Fruit fly (Drosophila melanogaster): Measurements from ENCODE around the gene kel.

The kel gene

DNA sequence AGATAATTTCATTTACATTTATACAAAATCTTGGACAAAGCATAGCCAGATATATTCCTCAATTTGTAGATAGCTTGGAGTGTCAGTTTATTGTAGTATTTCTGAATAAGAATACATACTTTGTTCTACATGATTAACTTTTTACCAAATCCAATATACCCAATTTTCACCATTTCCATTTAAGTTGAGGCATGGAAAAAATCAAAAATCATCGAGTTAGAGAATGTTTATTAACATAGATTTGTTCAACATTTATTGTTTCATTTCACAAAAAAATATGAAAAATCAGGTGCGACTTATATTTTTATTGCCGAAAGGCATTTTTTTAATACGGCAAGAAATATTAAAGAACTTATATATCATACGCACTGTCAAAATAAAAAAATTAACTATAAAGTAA is 12.2 kb downstream of the kel start, which contains the start of gene Grl36b:
Gene Grl36b (minus strand): TSS at position 101 of the 400 bp plus-strand sequence.
- no peak for TF ChIP-seq Myc (optimal IDR thresholded peaks at IDR 0.05)
- no peak for TF ChIP-seq psq (optimal IDR thresholded peaks at IDR 0.05)
- TF ChIP-seq insv (optimal IDR thresholded peaks at IDR 0.05): no peak
- no peak for TF ChIP-seq Sin3A (optimal IDR thresholded peaks at IDR 0.05)
- TF ChIP-seq h (optimal IDR thresholded peaks at IDR 0.05): no peak
- no peak for TF ChIP-seq ttk (optimal IDR thresholded peaks at IDR 0.05)

DNA sequence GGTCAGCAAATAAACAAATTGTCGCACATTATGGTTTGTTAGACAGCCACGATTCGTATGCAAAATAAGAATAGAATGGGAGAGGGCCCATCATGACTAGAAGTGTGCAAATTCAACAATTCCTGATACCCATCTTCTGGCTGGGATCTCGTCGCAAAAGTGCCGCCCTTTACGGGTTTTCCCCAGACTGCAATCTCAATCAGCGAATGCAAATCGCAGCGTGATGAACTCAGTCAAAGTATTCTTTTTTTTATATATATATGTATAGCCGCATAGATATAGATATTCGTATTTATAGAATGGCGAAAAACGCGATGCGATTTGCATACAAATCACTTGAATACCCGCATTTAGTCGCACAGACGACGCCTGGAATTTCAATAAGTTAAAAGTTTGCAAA is 15.0 kb downstream of the kel start:
- TF ChIP-seq psq (optimal IDR thresholded peaks at IDR 0.05): no peak
- no peak for TF ChIP-seq Sin3A (optimal IDR thresholded peaks at IDR 0.05)
- no peak for TF ChIP-seq ttk (optimal IDR thresholded peaks at IDR 0.05)
- no peak for TF ChIP-seq insv (optimal IDR thresholded peaks at IDR 0.05)
- TF ChIP-seq h (optimal IDR thresholded peaks at IDR 0.05): no peak
- TF ChIP-seq Myc (optimal IDR thresholded peaks at IDR 0.05): no peak

DNA sequence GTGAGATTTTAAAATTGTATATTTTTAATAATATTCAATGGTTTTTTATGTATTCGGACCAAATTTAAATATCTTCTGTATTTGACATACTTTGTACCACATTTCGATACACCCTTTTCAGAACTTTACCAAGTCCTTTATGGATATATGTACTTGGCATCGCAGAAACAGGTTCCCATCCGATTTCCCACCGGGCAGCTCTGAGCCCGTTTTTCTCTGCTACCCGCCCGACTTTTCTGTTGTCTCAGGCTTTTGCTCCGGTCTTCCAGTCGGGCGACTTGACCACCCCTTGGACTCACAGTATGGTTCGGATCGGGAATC is 15.7 kb downstream of the kel start:
- TF ChIP-seq insv (optimal IDR thresholded peaks at IDR 0.05) (no peak), ttk (optimal IDR thresholded peaks at IDR 0.05) (no peak), Myc (optimal IDR thresholded peaks at IDR 0.05) (no peak), Sin3A (optimal IDR thresholded peaks at IDR 0.05) (no peak), h (optimal IDR thresholded peaks at IDR 0.05) (no peak), psq (optimal IDR thresholded peaks at IDR 0.05) (no peak)

DNA sequence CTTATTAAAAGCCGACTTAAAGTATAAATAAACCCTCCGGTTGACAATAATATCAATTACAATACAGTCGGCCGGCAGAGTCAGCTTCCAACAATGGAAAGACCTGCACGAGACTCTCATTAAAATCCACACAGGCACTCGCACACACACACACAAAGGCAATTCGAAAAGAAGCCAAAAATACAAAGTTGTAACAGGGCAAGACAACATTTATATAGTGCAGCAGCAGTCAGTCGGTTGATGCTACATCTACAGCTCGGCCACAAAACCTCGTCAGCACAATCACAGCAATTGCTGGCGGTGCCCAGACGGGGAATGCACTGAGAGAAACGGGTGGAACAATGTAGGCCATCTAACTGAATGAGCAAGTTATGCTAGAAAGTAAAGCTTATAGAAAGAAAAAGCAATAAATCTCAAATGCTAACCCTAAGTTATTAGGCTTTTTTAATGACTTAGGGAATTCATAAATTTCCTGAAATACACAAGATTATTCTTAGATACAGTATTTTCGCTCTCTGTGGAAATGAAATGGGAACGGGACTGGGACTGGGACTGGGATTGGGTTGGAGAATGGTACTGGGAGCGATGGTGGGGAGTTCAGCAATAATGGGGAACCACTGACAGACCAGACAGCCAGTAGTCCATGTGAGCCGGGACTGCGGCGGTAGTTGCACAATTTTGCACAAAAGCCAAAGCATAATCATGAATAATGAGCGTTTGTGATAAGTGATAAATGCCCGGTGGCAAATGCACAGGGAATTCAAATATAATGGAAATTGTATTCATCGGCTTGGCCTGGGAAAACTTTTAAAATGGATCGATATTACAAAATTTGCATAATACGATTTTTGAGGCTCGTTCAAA is 16.3 kb downstream of the kel start:
- TF ChIP-seq Myc (optimal IDR thresholded peaks at IDR 0.05): no peak
- no peak for TF ChIP-seq insv (optimal IDR thresholded peaks at IDR 0.05)
- no peak for TF ChIP-seq Sin3A (optimal IDR thresholded peaks at IDR 0.05)
- TF ChIP-seq ttk (optimal IDR thresholded peaks at IDR 0.05): no peak
- TF ChIP-seq h (optimal IDR thresholded peaks at IDR 0.05): no peak
- TF ChIP-seq psq (optimal IDR thresholded peaks at IDR 0.05): no peak

DNA sequence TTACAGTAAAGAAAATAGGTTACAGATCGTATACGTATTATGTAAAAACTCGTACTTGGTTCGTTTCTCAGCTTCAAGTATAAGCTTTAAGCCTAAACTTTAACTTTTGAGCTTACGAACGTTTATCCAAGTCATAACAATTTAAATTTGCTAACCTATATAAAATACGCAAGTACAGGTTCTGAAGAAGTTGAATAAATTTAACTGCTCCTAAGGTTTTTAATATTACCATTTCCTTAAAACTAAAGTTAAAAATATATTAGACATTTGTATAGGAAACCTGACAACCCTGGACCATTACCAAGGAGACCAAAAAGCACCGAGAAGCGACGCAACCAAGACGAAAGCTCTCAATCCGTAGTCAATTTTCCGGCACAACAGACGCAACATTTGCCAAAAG is 18.2 kb downstream of the kel start, which contains the start of gene CG5758:
Gene CG5758 (plus strand): TSS at position 353 of the 400 bp plus-strand sequence.
- no peak for TF ChIP-seq h (optimal IDR thresholded peaks at IDR 0.05)
- TF ChIP-seq psq (optimal IDR thresholded peaks at IDR 0.05): no peak
- TF ChIP-seq ttk (optimal IDR thresholded peaks at IDR 0.05): no peak

DNA sequence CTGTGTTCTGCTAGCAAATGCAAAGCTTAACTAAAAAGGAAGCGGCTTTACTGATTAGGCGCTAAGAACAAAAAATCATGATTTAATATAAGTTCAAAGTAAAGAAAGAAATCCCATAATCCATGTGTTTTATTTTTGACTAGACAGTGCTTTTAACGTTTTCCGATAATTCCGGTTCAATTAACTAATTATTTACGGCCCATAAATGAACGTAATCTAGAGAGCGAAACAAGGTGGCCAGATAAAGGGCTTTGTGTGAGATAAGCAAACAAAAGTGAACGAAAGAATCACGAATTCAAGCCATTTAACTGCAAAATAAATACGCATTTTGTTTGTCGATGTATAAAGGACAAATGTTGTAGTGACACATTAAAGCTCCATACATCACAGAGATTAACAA is 22.8 kb downstream of the kel start:
- TF ChIP-seq insv (optimal IDR thresholded peaks at IDR 0.05) (no peak), Myc (optimal IDR thresholded peaks at IDR 0.05) (no peak), psq (optimal IDR thresholded peaks at IDR 0.05) (no peak), ttk (optimal IDR thresholded peaks at IDR 0.05) (no peak), Sin3A (optimal IDR thresholded peaks at IDR 0.05) (no peak), h (optimal IDR thresholded peaks at IDR 0.05) (no peak)

DNA sequence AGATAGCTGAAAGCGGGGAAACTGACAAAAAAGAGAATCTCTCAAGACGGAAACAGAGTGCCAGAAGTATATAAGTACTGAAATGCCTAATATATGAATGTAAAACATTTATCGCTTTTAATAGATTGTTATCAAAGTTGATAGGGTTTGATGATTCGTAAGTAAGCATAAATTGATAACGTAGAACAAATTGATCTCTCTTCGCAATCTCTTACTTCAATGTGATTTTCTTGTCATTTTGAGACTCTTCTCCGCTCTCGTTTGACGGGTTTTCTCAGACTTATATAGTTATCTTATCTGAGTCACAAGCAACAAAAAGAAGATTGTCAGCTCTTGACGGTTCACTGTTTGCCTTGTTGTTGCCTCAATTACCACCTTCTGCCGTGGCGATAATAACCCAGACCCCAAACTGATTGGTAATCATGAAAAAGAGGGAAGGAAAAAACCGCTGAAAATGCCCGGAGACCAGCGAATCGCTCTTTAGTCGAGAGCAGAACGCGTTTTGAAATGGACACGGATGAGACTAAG is 23.6 kb downstream of the kel start, which contains the start of gene CG15152:
Gene CG15152 (plus strand): TSS at position 372 of the 528 bp plus-strand sequence.
- TF ChIP-seq Myc (optimal IDR thresholded peaks at IDR 0.05): no peak
- TF ChIP-seq ttk (optimal IDR thresholded peaks at IDR 0.05): no peak
- no peak for TF ChIP-seq h (optimal IDR thresholded peaks at IDR 0.05)
- TF ChIP-seq insv (optimal IDR thresholded peaks at IDR 0.05): no peak
- TF ChIP-seq Sin3A (optimal IDR thresholded peaks at IDR 0.05): no peak
- no peak for TF ChIP-seq psq (optimal IDR thresholded peaks at IDR 0.05)

DNA sequence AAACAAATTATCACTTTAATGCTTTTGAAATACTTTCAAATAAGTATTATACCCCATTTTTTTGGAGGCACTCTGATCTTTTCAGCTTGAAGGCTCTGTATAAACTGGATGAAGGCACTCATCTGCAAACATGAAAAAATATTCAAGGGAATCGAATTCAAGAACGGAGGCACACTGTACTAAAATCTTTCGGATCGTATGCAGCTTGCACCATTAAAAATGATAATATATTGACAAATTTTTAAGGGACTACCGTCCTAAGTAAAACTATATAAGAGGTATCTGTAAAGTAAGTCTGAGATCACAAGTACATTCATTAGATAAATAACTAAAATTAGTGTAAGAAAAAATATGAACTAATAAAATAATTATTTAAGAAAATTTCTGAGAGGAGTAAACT is 24.8 kb downstream of the kel start, which contains the start of gene CG44476:
Gene CG44476 (minus strand): TSS at position 101 of the 400 bp plus-strand sequence.
- TF ChIP-seq psq (optimal IDR thresholded peaks at IDR 0.05) (no peak), Sin3A (optimal IDR thresholded peaks at IDR 0.05) (no peak), ttk (optimal IDR thresholded peaks at IDR 0.05) (no peak), h (optimal IDR thresholded peaks at IDR 0.05) (no peak), insv (optimal IDR thresholded peaks at IDR 0.05) (no peak), Myc (optimal IDR thresholded peaks at IDR 0.05) (no peak)

DNA sequence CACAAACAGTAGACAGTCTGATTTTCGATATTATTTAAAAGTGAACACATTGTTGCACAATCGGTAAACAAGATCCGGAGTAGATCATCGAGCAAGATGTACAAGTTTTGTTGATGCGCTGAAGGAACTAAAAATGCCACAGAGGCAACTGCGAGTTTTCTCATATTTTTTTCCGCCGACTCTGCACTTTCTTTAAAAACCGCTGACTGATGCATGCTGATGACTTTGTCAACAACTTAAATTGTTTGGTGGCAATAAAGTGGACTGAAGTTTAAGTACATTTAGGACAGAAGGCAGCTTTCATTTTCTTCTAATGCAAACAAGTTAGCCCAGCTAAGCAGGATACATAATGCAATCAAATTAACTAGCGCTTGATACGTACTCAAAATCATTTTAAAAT is 25.4 kb downstream of the kel start:
- TF ChIP-seq psq (optimal IDR thresholded peaks at IDR 0.05): no peak
- TF ChIP-seq ttk (optimal IDR thresholded peaks at IDR 0.05): no peak
- TF ChIP-seq Sin3A (optimal IDR thresholded peaks at IDR 0.05): no peak
- no peak for TF ChIP-seq h (optimal IDR thresholded peaks at IDR 0.05)
- no peak for TF ChIP-seq Myc (optimal IDR thresholded peaks at IDR 0.05)
- TF ChIP-seq insv (optimal IDR thresholded peaks at IDR 0.05): no peak

DNA sequence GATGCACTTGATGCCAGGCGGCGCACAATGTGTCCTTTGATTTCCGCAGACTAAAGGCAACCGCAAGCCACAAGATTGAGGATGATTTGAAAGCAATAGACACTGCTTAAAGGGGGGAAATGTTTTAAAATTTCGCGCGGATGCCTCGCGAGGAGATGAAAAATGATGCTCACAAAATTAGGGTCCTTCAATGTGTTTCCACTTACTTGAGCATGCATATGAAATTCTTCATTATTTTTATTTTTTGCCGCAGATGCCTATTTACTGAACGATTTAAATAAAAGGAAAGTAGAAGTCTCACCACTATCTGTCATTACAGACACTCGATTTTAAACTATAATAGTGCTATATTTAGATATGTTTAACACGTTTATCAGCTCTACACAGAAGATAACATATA is 41.6 kb downstream of the kel start, which contains the start of gene Slc25A46b:
Gene Slc25A46b (plus strand): TSS at position 301 of the 400 bp plus-strand sequence.
- TF ChIP-seq psq (optimal IDR thresholded peaks at IDR 0.05) (no peak), ttk (optimal IDR thresholded peaks at IDR 0.05) (no peak), Sin3A (optimal IDR thresholded peaks at IDR 0.05) (no peak), h (optimal IDR thresholded peaks at IDR 0.05) (no peak), Myc (optimal IDR thresholded peaks at IDR 0.05) (no peak), insv (optimal IDR thresholded peaks at IDR 0.05) (no peak)

DNA sequence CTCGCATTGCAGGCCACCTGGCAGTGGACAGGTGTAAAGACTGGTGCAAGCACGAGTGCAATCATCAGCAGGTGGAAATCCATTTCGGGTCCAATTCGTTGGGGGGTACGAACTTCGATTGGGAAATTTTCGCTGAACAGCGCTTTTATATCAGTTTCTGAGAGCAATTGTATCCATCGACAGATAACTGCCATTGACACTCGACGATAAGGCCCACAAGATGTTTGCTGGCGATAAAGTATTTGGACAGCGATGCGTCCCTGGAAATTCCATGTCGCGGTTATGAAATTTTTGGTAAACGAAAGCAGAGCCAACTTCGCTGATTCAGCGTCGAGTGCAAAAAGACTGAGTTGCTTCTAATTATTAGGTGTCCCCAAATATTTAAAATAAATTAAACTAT is 45.7 kb downstream of the kel start, which contains the start of gene CG15153:
Gene CG15153 (minus strand): TSS at position 101 of the 400 bp plus-strand sequence.
- no peak for TF ChIP-seq Sin3A (optimal IDR thresholded peaks at IDR 0.05)
- no peak for TF ChIP-seq insv (optimal IDR thresholded peaks at IDR 0.05)
- TF ChIP-seq psq (optimal IDR thresholded peaks at IDR 0.05): no peak
- no peak for TF ChIP-seq ttk (optimal IDR thresholded peaks at IDR 0.05)
- TF ChIP-seq h (optimal IDR thresholded peaks at IDR 0.05): no peak
- no peak for TF ChIP-seq Myc (optimal IDR thresholded peaks at IDR 0.05)

DNA sequence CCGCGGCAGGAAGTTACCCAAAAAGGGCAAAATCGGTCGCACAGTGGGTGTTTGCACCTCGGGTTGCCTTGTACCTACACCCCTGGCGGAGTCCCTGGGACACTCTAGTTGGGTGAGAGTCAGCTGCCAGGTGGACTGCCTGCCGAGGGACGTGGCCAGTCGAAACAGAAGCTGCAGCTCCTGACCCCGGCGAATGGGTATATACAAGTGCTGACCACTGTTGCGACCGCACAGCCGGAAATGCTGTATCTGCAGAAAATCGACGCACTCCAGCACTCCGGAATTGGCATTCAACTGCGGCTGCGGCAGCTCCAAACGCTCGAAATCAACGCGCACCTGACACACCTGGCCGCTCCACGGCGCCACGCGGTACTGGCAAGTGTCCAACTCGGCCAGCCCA is 46.2 kb downstream of the kel start:
- TF ChIP-seq h (optimal IDR thresholded peaks at IDR 0.05) (no peak), Myc (optimal IDR thresholded peaks at IDR 0.05) (no peak), ttk (optimal IDR thresholded peaks at IDR 0.05) (no peak), insv (optimal IDR thresholded peaks at IDR 0.05) (no peak), psq (optimal IDR thresholded peaks at IDR 0.05) (no peak), Sin3A (optimal IDR thresholded peaks at IDR 0.05) (no peak)
